Fruit fly (Drosophila melanogaster): Measurements from ENCODE around the gene CG18549.
"Not testable (repeated sequence)": the region's sequence is repeated elsewhere in the genome, so short reads cannot be mapped to it uniquely, and the experiment has no call there.

Gene CG18549

DNA sequence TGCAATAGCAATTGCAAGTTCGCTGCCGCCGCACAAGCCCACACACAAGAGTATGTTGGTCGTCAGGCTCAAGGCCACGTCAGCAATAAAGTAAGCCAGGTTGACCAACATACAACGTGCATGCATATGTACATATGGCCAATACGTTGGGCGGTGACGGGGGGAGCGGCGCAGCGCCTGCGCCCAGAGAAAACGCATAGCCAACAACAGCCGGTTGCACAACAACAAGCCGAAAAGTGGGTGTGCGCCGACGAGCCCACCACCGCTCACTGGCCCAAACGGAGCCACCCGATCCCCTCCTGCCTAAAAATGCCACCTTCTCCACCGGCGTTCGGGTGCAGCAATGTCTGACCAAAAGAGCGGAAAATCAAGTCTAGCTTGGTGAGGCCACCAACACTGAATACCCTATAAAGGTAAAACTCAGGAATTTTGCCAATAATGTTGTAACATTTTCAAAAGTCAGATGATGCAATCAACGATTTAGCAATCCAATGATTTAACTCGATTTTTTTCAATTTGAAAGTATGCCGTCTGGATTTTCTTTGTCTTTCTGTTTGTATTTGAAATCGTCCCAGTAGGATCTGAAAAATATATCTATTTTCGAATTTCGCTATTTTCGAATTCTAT is 2.9 kb downstream of the CG18549 start, which contains the start of gene CG5509:
TSS of gene CG5509 (plus strand) at position 577 of the 627 bp plus-strand sequence.
- TF ChIP-seq noc (tag; optimal IDR thresholded peaks at IDR 0.05): no peak

DNA sequence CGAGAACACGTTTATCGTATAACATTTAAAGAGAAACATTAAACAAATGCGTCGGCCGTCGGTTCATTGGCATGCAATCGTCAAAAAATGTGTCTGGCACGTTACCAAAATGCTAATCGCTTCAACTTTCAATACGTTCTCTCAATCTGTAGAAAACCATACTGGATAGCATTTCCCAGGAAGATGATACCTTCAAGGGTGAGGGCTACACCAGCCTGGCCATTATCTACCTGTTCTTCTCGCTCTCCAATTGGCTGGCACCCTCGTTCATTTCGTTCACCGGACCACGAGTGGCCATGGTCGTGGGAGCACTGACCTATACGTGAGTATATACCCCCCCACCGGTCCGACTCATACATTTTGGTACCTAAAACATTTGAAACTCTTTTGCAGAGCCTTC is 5.4 kb downstream of the CG18549 start:
- no peak for TF ChIP-seq noc (tag; optimal IDR thresholded peaks at IDR 0.05)

DNA sequence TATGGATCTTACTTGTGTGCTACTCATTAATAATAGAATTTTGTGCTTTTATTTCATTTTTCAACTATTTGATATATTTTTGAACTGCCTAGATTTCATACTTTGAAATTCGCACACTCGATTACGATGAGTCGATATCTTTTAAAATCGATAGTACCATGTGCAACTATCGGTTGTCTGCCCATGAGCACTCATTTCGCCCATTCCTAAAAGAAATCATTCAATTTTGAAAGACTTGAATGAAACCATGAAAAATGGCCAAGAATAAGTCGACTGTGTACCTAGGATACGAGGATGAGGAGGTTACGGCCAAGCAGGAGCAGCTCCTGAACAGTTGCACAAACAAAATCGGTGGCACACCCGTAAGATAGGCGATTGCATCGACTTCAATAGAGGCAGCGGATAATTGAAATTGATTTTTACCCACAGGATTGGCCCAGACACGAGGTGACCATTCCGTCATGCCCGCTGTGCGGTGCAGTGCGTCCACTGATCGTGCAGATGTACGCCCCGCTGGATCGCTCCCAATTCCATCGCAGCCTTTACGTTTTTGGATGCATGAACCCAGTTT is 7.4 kb downstream of the CG18549 start, which contains the start of gene trus:
TSS of gene trus (plus strand) at position 204 of the 571 bp plus-strand sequence.
- no peak for TF ChIP-seq noc (tag; optimal IDR thresholded peaks at IDR 0.05)

DNA sequence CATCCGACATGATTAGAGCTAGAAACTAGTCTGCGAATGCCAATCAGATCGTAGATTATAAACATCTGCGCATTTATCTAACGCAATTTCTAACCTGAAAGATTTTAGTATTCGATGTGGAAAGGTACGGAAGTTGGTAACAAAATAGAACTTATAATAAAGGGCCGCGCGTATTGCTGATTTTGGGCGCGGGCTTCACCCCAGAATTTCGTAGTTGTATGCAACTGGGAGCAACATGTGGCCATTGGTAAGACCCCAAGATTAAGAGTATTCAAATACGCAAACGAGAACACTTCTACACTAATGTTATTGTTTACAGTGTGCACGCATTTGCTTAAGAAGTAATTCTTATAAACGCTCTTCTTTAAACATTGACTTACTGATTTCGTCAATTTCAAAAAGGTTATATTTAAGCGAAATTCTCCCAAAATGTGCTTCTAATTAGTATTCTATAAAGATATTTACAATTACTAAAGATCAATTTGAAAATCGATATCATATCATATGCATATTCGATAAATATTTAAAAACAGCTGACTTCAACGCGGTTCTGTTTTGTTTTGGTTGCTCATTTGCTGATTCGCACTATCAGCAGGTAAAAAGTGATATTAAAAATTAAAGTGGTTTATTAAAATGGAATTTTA is 10.9 kb downstream of the CG18549 start, which contains the start of the genes CG5961 and Polr3C:
TSS of gene CG5961 (minus strand) at position 416 of the 644 bp plus-strand sequence.
TSS of gene Polr3C (plus strand) at position 536 of the 644 bp plus-strand sequence.
- TF ChIP-seq noc (tag; optimal IDR thresholded peaks at IDR 0.05): no peak

DNA sequence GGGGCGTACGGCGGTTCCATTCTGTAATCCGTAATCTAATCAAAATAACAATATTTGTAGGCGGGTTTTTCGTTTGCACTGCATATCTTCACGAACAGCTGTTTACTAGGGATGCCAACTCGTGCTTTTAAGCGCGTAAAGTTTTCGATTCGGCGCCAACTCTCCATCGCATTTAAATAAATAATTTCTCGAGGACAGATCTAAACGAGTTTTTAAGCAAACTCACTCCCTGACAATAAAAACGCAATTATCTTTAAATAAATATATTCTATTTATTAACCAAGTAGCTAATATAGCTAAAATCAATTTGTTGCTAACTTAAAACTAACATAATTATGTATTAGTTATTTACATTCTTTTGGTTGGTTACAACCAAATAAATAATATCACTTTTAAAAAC is 16.1 kb downstream of the CG18549 start, which contains the start of gene CG5608:
TSS of gene CG5608 (minus strand) at position 101 of the 400 bp plus-strand sequence.
- TF ChIP-seq noc (tag; optimal IDR thresholded peaks at IDR 0.05): not testable (repeated sequence)

DNA sequence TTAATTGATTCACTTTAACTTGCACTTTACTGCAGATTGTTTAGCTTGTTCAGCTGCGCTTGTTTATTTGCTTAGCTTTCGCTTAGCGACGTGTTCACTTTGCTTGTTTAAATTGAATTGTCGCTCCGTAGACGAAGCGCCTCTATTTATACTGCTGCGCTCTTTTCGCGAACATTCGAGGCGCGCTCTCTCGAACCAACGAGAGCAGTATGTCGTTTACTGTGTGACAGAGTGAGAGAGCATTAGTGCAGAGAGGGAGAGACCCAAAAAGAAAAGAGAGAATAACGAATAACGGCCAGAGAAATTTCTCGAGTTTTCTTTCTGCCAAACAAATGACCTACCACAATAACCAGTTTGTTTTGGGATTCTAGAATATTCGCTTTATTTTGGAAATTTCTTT is 18.6 kb downstream of the CG18549 start, which contains the start of gene Hsp70Ba:
TSS of gene Hsp70Ba (minus strand) at position 102 of the 400 bp plus-strand sequence.
- TF ChIP-seq noc (tag; optimal IDR thresholded peaks at IDR 0.05): not testable (repeated sequence)

DNA sequence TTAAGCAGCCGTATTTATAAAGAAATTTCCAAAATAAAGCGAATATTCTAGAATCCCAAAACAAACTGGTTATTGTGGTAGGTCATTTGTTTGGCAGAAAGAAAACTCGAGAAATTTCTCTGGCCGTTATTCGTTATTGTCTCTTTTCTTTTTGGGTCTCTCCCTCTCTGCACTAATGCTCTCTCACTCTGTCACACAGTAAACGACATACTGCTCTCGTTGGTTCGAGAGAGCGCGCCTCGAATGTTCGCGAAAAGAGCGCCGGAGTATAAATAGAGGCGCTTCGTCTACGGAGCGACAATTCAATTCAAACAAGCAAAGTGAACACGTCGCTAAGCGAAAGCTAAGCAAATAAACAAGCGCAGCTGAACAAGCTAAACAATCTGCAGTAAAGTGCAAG is 53.1 kb downstream of the CG18549 start, which contains the start of gene Hsp70Bbb:
TSS of gene Hsp70Bbb (plus strand) at position 301 of the 400 bp plus-strand sequence.
- TF ChIP-seq noc (tag; optimal IDR thresholded peaks at IDR 0.05): not testable (repeated sequence)

DNA sequence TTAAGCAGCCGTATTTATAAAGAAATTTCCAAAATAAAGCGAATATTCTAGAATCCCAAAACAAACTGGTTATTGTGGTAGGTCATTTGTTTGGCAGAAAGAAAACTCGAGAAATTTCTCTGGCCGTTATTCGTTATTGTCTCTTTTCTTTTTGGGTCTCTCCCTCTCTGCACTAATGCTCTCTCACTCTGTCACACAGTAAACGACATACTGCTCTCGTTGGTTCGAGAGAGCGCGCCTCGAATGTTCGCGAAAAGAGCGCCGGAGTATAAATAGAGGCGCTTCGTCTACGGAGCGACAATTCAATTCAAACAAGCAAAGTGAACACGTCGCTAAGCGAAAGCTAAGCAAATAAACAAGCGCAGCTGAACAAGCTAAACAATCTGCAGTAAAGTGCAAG is 56.4 kb downstream of the CG18549 start, which contains the start of gene Hsp70Bb:
TSS of gene Hsp70Bb (plus strand) at position 301 of the 400 bp plus-strand sequence.
- not testable (repeated sequence) for TF ChIP-seq noc (tag; optimal IDR thresholded peaks at IDR 0.05)

Data from whole organism, larva.